Worm (Caenorhabditis elegans) whole organism, L3 larva: ENCODE measurements around the gene W03F8.4.

Source experiments
- R02D3.7 ChIP-seq: fragments of 150-350 bp; optimal IDR thresholded peaks from 2 replicates; lab custom pipeline; 2014; ENCODE audit warnings: missing biosample characterization, missing genetic modification characterization
- ZK546.5 ChIP-seq: sonication (generic microtip); optimal IDR thresholded peaks from 2 replicates; lab custom pipeline; 2017; ENCODE audit warnings: missing biosample characterization, missing genetic modification characterization
- aly-2 ChIP-seq: fragments of 150-350 bp; optimal IDR thresholded peaks from 2 replicates; lab custom pipeline; 2014; ENCODE audit warnings: missing biosample characterization, missing genetic modification characterization
- ceh-28 ChIP-seq: fragments of 150-350 bp; optimal IDR thresholded peaks from 2 replicates; lab custom pipeline; 2014; ENCODE audit warnings: missing biosample characterization, missing genetic modification reagents, missing genetic modification characterization
- ceh-82 ChIP-seq: fragments of 150-350 bp; optimal IDR thresholded peaks from 2 replicates; lab custom pipeline; 2014; ENCODE audit warnings: missing biosample characterization, missing genetic modification characterization
- ceh-9 ChIP-seq: sonication (generic microtip); optimal IDR thresholded peaks from 2 replicates; lab custom pipeline; 2018; ENCODE audit warnings: missing biosample characterization, missing genetic modification characterization
- daf-12 ChIP-seq: fragments of 150-350 bp; optimal IDR thresholded peaks from 2 replicates; lab custom pipeline; 2014; ENCODE audit warnings: missing biosample characterization, missing genetic modification reagents, missing genetic modification characterization
- egl-27 ChIP-seq: sonication (generic microtip); optimal IDR thresholded peaks from 4 replicates; lab custom pipeline; 2017; ENCODE audit warnings: missing biosample characterization, missing genetic modification reagents, missing genetic modification characterization
- egl-5 ChIP-seq: fragments of 150-350 bp; optimal IDR thresholded peaks from 2 replicates; lab custom pipeline; 2017; ENCODE audit warnings: missing biosample characterization, missing genetic modification reagents, missing genetic modification characterization, inconsistent platforms
- elt-1 ChIP-seq: fragments of 150-350 bp; optimal IDR thresholded peaks from 2 replicates; lab custom pipeline; 2014; ENCODE audit warnings: missing biosample characterization, missing genetic modification characterization
- elt-2 ChIP-seq: sonication (generic microtip); optimal IDR thresholded peaks from 2 replicates; lab custom pipeline; 2016; ENCODE audit warnings: missing genetic modification reagents, mild to moderate bottlenecking, missing genetic modification characterization, missing compliant biosample characterization
- eor-1 ChIP-seq, 2 experiments: fragments of 150-350 bp; optimal IDR thresholded peaks; 2 replicates each; lab custom pipeline; 2014 to 2018; ENCODE audit warnings: missing biosample characterization in 2 of 2, missing genetic modification characterization in 2 of 2
- fkh-10 ChIP-seq: sonication (generic microtip); optimal IDR thresholded peaks from 2 replicates; lab custom pipeline; 2017; ENCODE audit warnings: missing biosample characterization, missing genetic modification reagents, missing genetic modification characterization
- fkh-2 ChIP-seq: fragments of 150-350 bp; optimal IDR thresholded peaks from 2 replicates; lab custom pipeline; 2014; ENCODE audit warnings: missing biosample characterization, missing genetic modification reagents, missing genetic modification characterization
- fos-1 ChIP-seq: fragments of 150-350 bp; optimal IDR thresholded peaks from 2 replicates; lab custom pipeline; 2014; ENCODE audit warnings: missing biosample characterization, missing genetic modification characterization
- hmg-11 ChIP-seq: sonication (generic microtip); optimal IDR thresholded peaks from 2 replicates; lab custom pipeline; 2016; ENCODE audit warnings: missing genetic modification characterization, missing compliant biosample characterization
- jun-1 ChIP-seq: fragments of 150-350 bp; optimal IDR thresholded peaks from 2 replicates; lab custom pipeline; 2014; ENCODE audit warnings: missing biosample characterization, missing genetic modification reagents, missing genetic modification characterization
- lin-15B ChIP-seq: fragments of 150-350 bp; optimal IDR thresholded peaks from 2 replicates; lab custom pipeline; 2014; ENCODE audit warnings: missing biosample characterization, missing genetic modification characterization
- lin-39 ChIP-seq: fragments of 150-350 bp; optimal IDR thresholded peaks from 2 replicates; lab custom pipeline; 2018; ENCODE audit warnings: missing biosample characterization, missing genetic modification reagents, missing genetic modification characterization
- lsy-12 ChIP-seq: sonication (generic microtip); optimal IDR thresholded peaks from 2 replicates; lab custom pipeline; 2016; ENCODE audit warnings: mild to moderate bottlenecking, missing genetic modification characterization, missing compliant biosample characterization
- mdl-1 ChIP-seq: fragments of 150-350 bp; optimal IDR thresholded peaks from 2 replicates; lab custom pipeline; 2014; ENCODE audit warnings: missing biosample characterization, missing genetic modification characterization
- mml-1 ChIP-seq: fragments of 150-350 bp; sonication (generic microtip); optimal IDR thresholded peaks from 3 replicates; lab custom pipeline; 2014; ENCODE audit warnings: missing biosample characterization, missing genetic modification characterization
- nfya-1 ChIP-seq: sonication (generic microtip); optimal IDR thresholded peaks from 2 replicates; lab custom pipeline; 2017; ENCODE audit warnings: missing genetic modification characterization, mild to moderate bottlenecking, missing compliant biosample characterization, antibody characterized with exemption, moderate library complexity; ENCODE audit not compliant: insufficient read depth
- nhr-11 ChIP-seq: fragments of 150-350 bp; optimal IDR thresholded peaks from 2 replicates; lab custom pipeline; 2014; ENCODE audit warnings: missing biosample characterization, missing genetic modification characterization
- nhr-23 ChIP-seq: fragments of 150-350 bp; optimal IDR thresholded peaks from 2 replicates; lab custom pipeline; 2014; ENCODE audit warnings: missing biosample characterization, missing genetic modification reagents, missing genetic modification characterization
- nhr-237 ChIP-seq: fragments of 150-350 bp; optimal IDR thresholded peaks from 2 replicates; lab custom pipeline; 2014; ENCODE audit warnings: missing biosample characterization, missing genetic modification characterization
- nhr-25 ChIP-seq: sonication (generic microtip); optimal IDR thresholded peaks from 2 replicates; lab custom pipeline; 2017; ENCODE audit warnings: missing biosample characterization, missing genetic modification characterization
- nhr-43 ChIP-seq: sonication (generic microtip); optimal IDR thresholded peaks from 2 replicates; lab custom pipeline; 2016; ENCODE audit warnings: mild to moderate bottlenecking, missing genetic modification characterization, missing compliant biosample characterization; ENCODE audit not compliant: poor library complexity, severe bottlenecking
- nhr-77 ChIP-seq: fragments of 150-350 bp; optimal IDR thresholded peaks from 2 replicates; lab custom pipeline; 2014; ENCODE audit warnings: missing biosample characterization, missing genetic modification characterization
- pha-4 ChIP-seq: fragments of 150-350 bp; optimal IDR thresholded peaks from 2 replicates; lab custom pipeline; 2014; ENCODE audit warnings: missing biosample characterization, missing genetic modification reagents, missing genetic modification characterization
- pqm-1 ChIP-seq: fragments of 150-350 bp; optimal IDR thresholded peaks from 2 replicates; lab custom pipeline; 2017; ENCODE audit warnings: missing biosample characterization, missing genetic modification characterization, inconsistent platforms
- sea-2 ChIP-seq: fragments of 150-350 bp; sonication (generic microtip); optimal IDR thresholded peaks from 4 replicates; lab custom pipeline; 2014; ENCODE audit warnings: missing biosample characterization, missing genetic modification reagents, missing genetic modification characterization
- skn-1 ChIP-seq: fragments of 150-350 bp; optimal IDR thresholded peaks from 2 replicates; lab custom pipeline; 2014; ENCODE audit warnings: missing biosample characterization, missing genetic modification characterization
- snpc-4 ChIP-seq: fragments of 150-350 bp; optimal IDR thresholded peaks from 2 replicates; lab custom pipeline; 2014; ENCODE audit warnings: missing biosample characterization, missing genetic modification characterization
- tbx-2 ChIP-seq: sonication (generic microtip); optimal IDR thresholded peaks from 2 replicates; lab custom pipeline; 2016; ENCODE audit warnings: mild to moderate bottlenecking, missing genetic modification characterization, missing compliant biosample characterization
- unc-39 ChIP-seq: sonication (generic microtip); optimal IDR thresholded peaks from 4 replicates; lab custom pipeline; 2017; ENCODE audit warnings: missing biosample characterization, missing genetic modification characterization
- unc-62 ChIP-seq: fragments of 150-350 bp; sonication (generic microtip); optimal IDR thresholded peaks from 4 replicates; lab custom pipeline; 2014; ENCODE audit warnings: missing biosample characterization, missing genetic modification reagents, missing genetic modification characterization
- zag-1 ChIP-seq: fragments of 150-350 bp; optimal IDR thresholded peaks from 2 replicates; lab custom pipeline; 2014; ENCODE audit warnings: missing biosample characterization, missing genetic modification characterization
- ztf-11 ChIP-seq: fragments of 150-350 bp; optimal IDR thresholded peaks from 2 replicates; lab custom pipeline; 2014; ENCODE audit warnings: missing biosample characterization, missing genetic modification characterization
- ztf-4 ChIP-seq: fragments of 150-350 bp; optimal IDR thresholded peaks from 2 replicates; lab custom pipeline; 2014; ENCODE audit warnings: missing biosample characterization, missing genetic modification characterization

W03F8.4 gene

ce11 chrIV:5200813-5201212 is 16.9 kb downstream of the W03F8.4 start:
- TF ChIP-seq nhr-23 (tag; lab: Kevin White, UChicago) = no peak
- TF ChIP-seq lin-39 (tag; lab: Kevin White, UChicago) = no peak
- no peak for TF ChIP-seq zag-1 (tag; lab: Kevin White, UChicago)
- no peak for TF ChIP-seq egl-27
- no peak for TF ChIP-seq mml-1 (tag; lab: Kevin White, UChicago)
- no peak for TF ChIP-seq ZK546.5 (tag; lab: Kevin White, UChicago)
- no peak for TF ChIP-seq lsy-12 (tag; lab: Kevin White, UChicago)
- TF ChIP-seq pqm-1 (tag; lab: Kevin White, UChicago) = no peak
- no peak for TF ChIP-seq jun-1 (tag; lab: Kevin White, UChicago)
- TF ChIP-seq, all 47 proteins: peak for 0

ce11 chrIV:5202575-5202974 is 18.7 kb downstream of the W03F8.4 start:
- TF ChIP-seq egl-27 (no peak), elt-1 (tag; lab: Kevin White, UChicago) (no peak), unc-62 (GFP tag; lab: Kevin White, UChicago) (no peak), pha-4 (tag; lab: Kevin White, UChicago) (peak; percentile 60), fkh-10 (GFP tag; lab: Kevin White, UChicago) (no peak), ZK546.5 (tag; lab: Kevin White, UChicago) (no peak), snpc-4 (no peak)

ce11 chrIV:5204573-5204972 is 20.6 kb downstream of the W03F8.4 start, which contains the start of gene tni-4:
Gene tni-4, plus strand, starts transcription at chrIV:5204591.
- TF ChIP-seq nhr-23 (tag; lab: Kevin White, UChicago) (no peak), skn-1 (tag; lab: Kevin White, UChicago) (no peak), sea-2 (GFP tag; lab: Kevin White, UChicago) (no peak), ceh-82 (tag; lab: Kevin White, UChicago) (no peak), egl-5 (no peak), mdl-1 (tag; lab: Kevin White, UChicago) (no peak), pha-4 (tag; lab: Kevin White, UChicago) (no peak), nhr-237 (tag; lab: Kevin White, UChicago) (no peak), lin-15B (tag; lab: Kevin White, UChicago) (no peak), hmg-11 (tag; lab: Kevin White, UChicago) (no peak), daf-12 (tag; lab: Kevin White, UChicago) (no peak), fos-1 (no peak), eor-1 (tag; optimal IDR thresholded peaks at IDR 0.05; lab: Kevin White, UChicago) (no peak), unc-62 (GFP tag; lab: Kevin White, UChicago) (no peak), ztf-11 (tag; lab: Kevin White, UChicago) (no peak), ztf-4 (tag; lab: Kevin White, UChicago) (no peak), aly-2 (tag; lab: Kevin White, UChicago) (no peak), elt-1 (tag; lab: Kevin White, UChicago) (no peak)

DNA sequence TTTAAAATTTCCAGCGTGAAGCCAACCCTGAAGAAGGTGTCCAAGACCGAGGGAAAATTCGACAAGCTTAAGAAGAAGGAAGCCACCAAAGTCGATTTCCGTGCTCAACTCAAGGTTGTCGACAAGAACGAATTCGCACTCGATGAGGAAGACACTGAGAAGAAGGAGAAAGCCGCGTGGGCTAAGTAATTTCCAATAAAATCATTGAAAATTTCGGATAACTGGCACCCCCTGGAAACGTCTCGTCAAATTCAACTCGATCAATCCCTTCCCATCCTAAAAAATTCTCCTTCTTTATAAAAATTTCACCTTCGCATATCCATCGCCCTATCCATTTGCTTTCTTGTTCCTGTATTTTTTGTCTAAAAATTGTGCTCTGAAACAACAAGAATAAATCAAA is 22.8 kb downstream of the W03F8.4 start:
- TF ChIP-seq ztf-4 (tag; lab: Kevin White, UChicago) = no peak
- no peak for TF ChIP-seq nhr-25 (tag; lab: Kevin White, UChicago)
- TF ChIP-seq unc-39 (tag; lab: Kevin White, UChicago) = no peak
- no peak for TF ChIP-seq ceh-9 (tag; lab: Kevin White, UChicago)
- no peak for TF ChIP-seq egl-27
- TF ChIP-seq fos-1 = no peak
- no peak for TF ChIP-seq lin-15B (tag; lab: Kevin White, UChicago)
- no peak for TF ChIP-seq fkh-10 (GFP tag; lab: Kevin White, UChicago)
- no peak for TF ChIP-seq ztf-11 (tag; lab: Kevin White, UChicago)
- TF ChIP-seq nhr-77 (tag; lab: Kevin White, UChicago) = no peak
- no peak for TF ChIP-seq sea-2 (GFP tag; lab: Kevin White, UChicago)
- TF ChIP-seq eor-1 (tag; optimal IDR thresholded peaks at IDR 0.05; lab: Kevin White, UChicago) = no peak

DNA sequence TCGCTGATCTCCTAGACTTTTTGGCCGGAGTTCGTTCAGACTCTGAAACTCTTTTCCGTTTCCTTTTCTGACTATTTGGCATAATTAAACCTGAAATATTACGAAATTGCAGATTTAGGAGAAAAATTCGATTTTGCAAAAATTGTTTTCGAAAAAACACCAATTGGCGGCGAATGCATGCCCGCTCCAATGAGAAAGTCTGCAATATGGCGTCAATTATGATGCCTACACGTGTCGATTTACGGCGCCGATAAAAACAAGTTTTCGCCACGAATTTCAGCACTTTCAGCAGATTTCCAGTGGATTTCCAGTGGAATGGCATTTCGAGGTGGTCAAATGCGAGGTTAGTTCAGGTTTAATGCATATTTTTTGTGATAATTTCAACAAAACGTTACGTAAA is 25.5 kb downstream of the W03F8.4 start, which contains the start of the genes Y59E9AL.36 and nbet-1:
Gene Y59E9AL.36, minus strand, starts transcription at position 92 of the 400 bp plus-strand sequence.
Gene nbet-1, plus strand, starts transcription at position 112 of the 400 bp plus-strand sequence.
- TF ChIP-seq fkh-2 (tag; lab: Kevin White, UChicago) = peak; percentile 58
- peak; percentile 46 for TF ChIP-seq elt-2 (tag; lab: Kevin White, UChicago)
- TF ChIP-seq R02D3.7 (tag; lab: Kevin White, UChicago) = peak; percentile 97
- TF ChIP-seq tbx-2 (tag; lab: Kevin White, UChicago) = no peak
- peak; percentile 63 for TF ChIP-seq nhr-77 (tag; lab: Kevin White, UChicago)
- TF ChIP-seq nhr-25 (tag; lab: Kevin White, UChicago) = peak; percentile 62
- TF ChIP-seq pha-4 (tag; lab: Kevin White, UChicago) = peak; percentile 86
- TF ChIP-seq jun-1 (tag; lab: Kevin White, UChicago) = peak; percentile 51
- peak; percentile 96 for TF ChIP-seq lin-15B (tag; lab: Kevin White, UChicago)
- peak; percentile 77 for TF ChIP-seq nfya-1 (tag; lab: Kevin White, UChicago)
- peak; percentile 69 for TF ChIP-seq nhr-11
- peak; percentile 84 for TF ChIP-seq snpc-4
- TF ChIP-seq pqm-1 (tag; lab: Kevin White, UChicago) = peak; percentile 17
- TF ChIP-seq fkh-10 (GFP tag; lab: Kevin White, UChicago) = no peak
- peak; percentile 48 for TF ChIP-seq lsy-12 (tag; lab: Kevin White, UChicago)
- TF ChIP-seq hmg-11 (tag; lab: Kevin White, UChicago) = peak; percentile 91
- no peak for TF ChIP-seq egl-27
- peak; percentile 94 for TF ChIP-seq egl-5
- peak; percentile 24 for TF ChIP-seq nhr-43
- no peak for TF ChIP-seq ztf-4 (tag; lab: Kevin White, UChicago)
- TF ChIP-seq lin-39 (tag; lab: Kevin White, UChicago) = peak; percentile 63
- TF ChIP-seq skn-1 (tag; lab: Kevin White, UChicago) = no peak
- TF ChIP-seq ceh-28 (tag; lab: Kevin White, UChicago) = peak; percentile 65
- TF ChIP-seq, all 47 proteins: peak for 18
